Worm (Caenorhabditis elegans): Measurements from ENCODE around the gene T11F8.5.

The T11F8.5 gene

ce11 chrIV:5530980-5531379, 48.2 kb downstream of the T11F8.5 start:
- TF ChIP-seq alr-1 (tag; optimal IDR thresholded peaks at IDR 0.05; ENCODE audit: borderline replicate concordance) = no peak
- no peak for TF ChIP-seq efl-1 (optimal IDR thresholded peaks at IDR 0.05)
- TF ChIP-seq efl-1 (GFP tag; optimal IDR thresholded peaks at IDR 0.05 in 1 of 2) = peak in 1 of 2 experiments; percentile 91
- no peak for TF ChIP-seq nhr-85 (tag)
- no peak for TF ChIP-seq jun-1 (tag; optimal IDR thresholded peaks at IDR 0.05)
- no peak for TF ChIP-seq egl-27 (tag; optimal IDR thresholded peaks at IDR 0.05)
- TF ChIP-seq nhr-90 (tag; optimal IDR thresholded peaks at IDR 0.05; ENCODE audit: poor library complexity) = no peak
- no peak for TF ChIP-seq lsy-2 (tag; optimal IDR thresholded peaks at IDR 0.05)

- TF ChIP-seq ceh-82 (tag; optimal IDR thresholded peaks at IDR 0.05) (no peak), ama-1 (optimal IDR thresholded peaks at IDR 0.05) (no peak), unc-30 (tag; optimal IDR thresholded peaks at IDR 0.05) (no peak), efl-1 (optimal IDR thresholded peaks at IDR 0.05) (no peak), efl-1 (GFP tag; optimal IDR thresholded peaks at IDR 0.05 in 1 of 2) (peak in 1 of 2 experiments; percentile 20), lin-14 (GFP tag; optimal IDR thresholded peaks at IDR 0.05) (no peak)
These were observed 50.7 kb downstream of the T11F8.5 start for ce11 chrIV:5533556-5533955.
